Fruit fly (Drosophila melanogaster): Measurements from ENCODE around the gene Ugt303A1.

Ugt303A1 gene

DNA sequence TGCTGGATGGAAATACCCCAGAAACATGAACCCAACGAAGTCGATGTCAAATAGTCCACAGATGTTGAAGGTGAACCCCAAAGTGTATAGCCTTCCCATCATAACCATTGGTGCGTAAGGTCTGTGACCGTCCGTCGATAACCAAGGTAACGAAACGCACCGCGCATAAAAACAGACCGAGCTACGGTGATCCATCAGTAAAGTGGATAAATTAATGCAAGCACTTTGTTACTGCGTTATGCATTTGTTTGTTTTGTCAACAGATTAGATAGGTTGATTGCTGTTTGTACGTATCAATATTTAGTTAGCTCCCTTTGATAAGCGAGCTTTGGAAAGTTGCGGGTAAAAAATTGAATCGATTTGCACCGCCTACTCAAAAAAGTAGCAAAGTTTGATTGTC lies 3.0 kb downstream of the Ugt303A1 start (continued):
- TF ChIP-seq CG12071 (GFP tag; optimal IDR thresholded peaks at IDR 0.05) (peak; percentile 40), CG4854 (GFP tag; optimal IDR thresholded peaks at IDR 0.05) (no peak), Hr78 (GFP tag; optimal IDR thresholded peaks at IDR 0.05) (no peak), CG32772 (GFP tag; IDR thresholded peaks at IDR 0.05) (0 out of 2 replicates have a peak, but pooled peaks have one; percentile 18), exex (tag; optimal IDR thresholded peaks at IDR 0.05) (peak; percentile 42), Oaz (GFP tag; IDR thresholded peaks at IDR 0.05) (no peak), zfh2 (GFP tag; optimal IDR thresholded peaks at IDR 0.05) (no peak), Hmx (GFP tag; optimal IDR thresholded peaks at IDR 0.05) (no peak), CG1024 (GFP tag; IDR thresholded peaks at IDR 0.05) (no peak), CG33213 (GFP tag; optimal IDR thresholded peaks at IDR 0.05) (no peak), CG17802 (tag; optimal IDR thresholded peaks at IDR 0.05) (no peak), HHEX (GFP tag; optimal IDR thresholded peaks at IDR 0.05) (peak; percentile 17), CG17385 (GFP tag; optimal IDR thresholded peaks at IDR 0.05) (no peak), CG10321 (GFP tag; IDR thresholded peaks at IDR 0.05) (no peak), tap (tag; optimal IDR thresholded peaks at IDR 0.05) (peak; percentile 11), jigr1 (GFP tag; IDR thresholded peaks at IDR 0.05) (no peak), Sry-δ (GFP tag; optimal IDR thresholded peaks at IDR 0.05) (no peak), NC2α (GFP tag; optimal IDR thresholded peaks at IDR 0.05) (no peak), Med (GFP tag) (peak; percentile 70), Hand (GFP tag; optimal IDR thresholded peaks at IDR 0.05) (no peak), chn (GFP tag; optimal IDR thresholded peaks at IDR 0.05) (no peak), CG2712 (tag; optimal IDR thresholded peaks at IDR 0.05) (no peak), kah (GFP tag; optimal IDR thresholded peaks at IDR 0.05) (no peak), CG12391 (tag; optimal IDR thresholded peaks at IDR 0.05) (no peak), CG14014 (GFP tag; IDR thresholded peaks at IDR 0.05) (no peak), CG11504 (tag; optimal IDR thresholded peaks at IDR 0.05) (peak; percentile 37), CG17186 (GFP tag; optimal IDR thresholded peaks at IDR 0.05) (no peak), CG1832 (GFP tag; optimal IDR thresholded peaks at IDR 0.05) (no peak), CG18476 (GFP tag; optimal IDR thresholded peaks at IDR 0.05) (no peak), lab (GFP tag; optimal IDR thresholded peaks at IDR 0.05) (peak; percentile 72), Ada2b (GFP tag; IDR thresholded peaks at IDR 0.05) (no peak), so (GFP tag; IDR thresholded peaks at IDR 0.05) (0 out of 3 replicates have a peak, but pooled peaks have one; percentile 17), CG13424 (tag; optimal IDR thresholded peaks at IDR 0.05) (peak; percentile 7), B-H2 (GFP tag; optimal IDR thresholded peaks at IDR 0.05) (no peak), CG18599 (GFP tag; optimal IDR thresholded peaks at IDR 0.05) (peak; percentile 22), az2 (GFP tag; optimal IDR thresholded peaks at IDR 0.05) (no peak), CG15011 (GFP tag; optimal IDR thresholded peaks at IDR 0.05) (no peak), Fer1 (GFP tag; optimal IDR thresholded peaks at IDR 0.05) (peak; percentile 22), dmrt99B (tag; optimal IDR thresholded peaks at IDR 0.05) (peak; percentile 13), CG3281 (GFP tag; optimal IDR thresholded peaks at IDR 0.05) (peak; percentile 1), sob (GFP tag; IDR thresholded peaks at IDR 0.05) (no peak), HmgZ (tag; optimal IDR thresholded peaks at IDR 0.05) (no peak), CG6683 (GFP tag; optimal IDR thresholded peaks at IDR 0.05) (no peak), Elba2 (GFP tag; optimal IDR thresholded peaks at IDR 0.05) (no peak), CG9437 (GFP tag; optimal IDR thresholded peaks at IDR 0.05) (no peak), CG13624 (GFP tag; optimal IDR thresholded peaks at IDR 0.05) (no peak), Bdp1 (GFP tag; optimal IDR thresholded peaks at IDR 0.05) (no peak), Opbp (GFP tag; IDR thresholded peaks at IDR 0.05; ENCODE audit: partially characterized antibody) (no peak), Jarid2 (GFP tag; optimal IDR thresholded peaks at IDR 0.05) (no peak), CG7271 (tag; optimal IDR thresholded peaks at IDR 0.05) (no peak), tgo (GFP tag; IDR thresholded peaks at IDR 0.05) (no peak)
